Fruit fly (Drosophila melanogaster): ENCODE data around the gene CG9150.

DNA sequence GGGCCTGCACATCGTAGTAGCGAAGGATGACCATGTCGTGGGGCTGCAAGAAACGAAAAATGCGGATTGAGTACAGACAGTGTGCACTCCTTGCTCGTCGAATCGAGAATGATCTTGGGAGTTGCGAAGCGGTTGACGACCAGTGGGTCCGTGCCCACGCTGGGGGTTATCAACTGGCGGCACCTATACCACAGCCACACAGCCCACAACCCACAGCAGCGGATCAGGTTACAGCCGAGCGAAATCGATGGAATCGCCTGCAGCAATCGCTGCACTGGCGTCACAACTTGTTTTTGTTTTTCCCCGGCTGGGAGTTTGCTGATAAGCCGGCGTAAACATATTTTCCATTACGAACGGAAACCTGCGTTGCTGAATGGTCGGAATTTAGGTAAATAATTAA lies 22.9 kb downstream of the CG9150 start:
- TF ChIP-seq Myc (optimal IDR thresholded peaks at IDR 0.05) = no peak
- TF ChIP-seq pan (optimal IDR thresholded peaks at IDR 0.05) = no peak
- TF ChIP-seq Hnf4 (GFP tag; optimal IDR thresholded peaks at IDR 0.05) = no peak
- no peak for TF ChIP-seq psq (GFP tag; optimal IDR thresholded peaks at IDR 0.05)
- no peak for TF ChIP-seq GATAd (GFP tag; optimal IDR thresholded peaks at IDR 0.05)
- no peak for TF ChIP-seq brk (GFP tag; optimal IDR thresholded peaks at IDR 0.05)
- TF ChIP-seq Dif (GFP tag; optimal IDR thresholded peaks at IDR 0.05; ENCODE audit: partially characterized antibody) = no peak

Data from whole organism, wandering third instar larva.